Fruit fly (Drosophila melanogaster) whole organism: ENCODE data around the gene CG46310.

Experiments used
- CG8478 ChIP-seq: fragments of >200 bp; optimal IDR thresholded peaks from 2 replicates; lab custom pipeline; 2018; ENCODE audit warnings: inconsistent platforms
- Dll ChIP-seq: fragments of >200 bp; optimal IDR thresholded peaks from 2 replicates; lab custom pipeline; 2017
- EcR ChIP-seq, 2 experiments: fragments of >200 bp; optimal IDR thresholded peaks; 2 replicates each; lab custom pipeline; 2017; ENCODE audit warnings: missing biosample characterization in 2 of 2, missing genetic modification characterization in 2 of 2, missing genetic modification reagents in 2 of 2
- pan ChIP-seq: fragments of >200 bp; optimal IDR thresholded peaks from 2 replicates; lab custom pipeline; 2017
- psq ChIP-seq: fragments of >200 bp; optimal IDR thresholded peaks from 2 replicates; lab custom pipeline; 2017
- usp ChIP-seq: fragments of >200 bp; optimal IDR thresholded peaks from 2 replicates; lab custom pipeline; 2017; ENCODE audit warnings: missing biosample characterization, missing genetic modification characterization, mixed read lengths

CG46310 gene

DNA sequence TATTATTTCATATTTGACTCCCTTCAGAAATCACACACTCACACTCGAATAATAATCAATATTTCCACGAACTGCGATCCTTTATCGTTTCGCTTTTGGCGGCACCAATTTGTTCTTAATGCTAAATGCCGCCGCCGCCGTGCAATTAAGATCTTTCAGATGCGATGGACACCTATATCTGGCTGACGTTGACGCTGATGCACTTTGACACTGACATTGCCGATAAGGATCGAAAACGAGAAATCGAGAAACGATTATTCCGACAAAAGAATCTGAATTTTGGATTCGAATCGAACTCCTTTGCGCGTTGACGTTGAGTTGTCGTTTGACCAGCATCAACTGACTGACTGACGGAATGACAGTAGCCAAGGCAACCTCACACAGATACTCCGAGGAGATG is 19.3 kb downstream of the CG46310 start:
- no peak for TF ChIP-seq psq (lab: Kevin White, UChicago)

DNA sequence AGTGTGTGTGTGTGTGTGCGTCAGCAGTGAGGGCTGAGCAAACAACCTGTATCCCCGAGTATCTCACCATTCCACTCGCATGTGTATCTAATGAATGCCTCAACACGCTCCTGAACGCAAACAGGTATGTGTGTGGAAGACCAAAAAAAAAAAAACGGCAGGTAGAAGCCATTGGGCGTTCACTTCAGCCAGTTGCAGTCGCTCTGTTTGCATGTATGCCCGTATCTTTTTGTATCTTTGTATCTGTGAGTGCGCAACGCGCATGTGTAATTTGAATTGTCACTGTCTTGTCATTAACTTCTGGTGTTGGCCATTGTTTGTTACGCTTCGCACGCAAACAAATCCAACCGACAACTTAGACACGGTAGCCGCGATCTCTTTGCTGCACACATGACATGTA is 19.7 kb downstream of the CG46310 start:
- no peak for TF ChIP-seq usp (GFP tag; lab: Kevin White, UChicago)
- no peak for TF ChIP-seq psq (lab: Kevin White, UChicago)
- TF ChIP-seq EcR (GFP tag; optimal IDR thresholded peaks at IDR 0.05; lab: Kevin White, UChicago), result no peak
- no peak for TF ChIP-seq CG8478 (lab: Kevin White, UChicago)
- TF ChIP-seq Dll, result no peak
- TF ChIP-seq pan, result no peak

dm6 chr3R:23195711-23196110 is 22.0 kb downstream of the CG46310 start:
- TF ChIP-seq psq (lab: Kevin White, UChicago), result no peak

- peak; percentile 25 for TF ChIP-seq Dll
- TF ChIP-seq pan, result no peak
- peak; percentile 41 for TF ChIP-seq CG8478 (lab: Kevin White, UChicago)
- TF ChIP-seq psq (lab: Kevin White, UChicago), result no peak
- TF ChIP-seq usp (GFP tag; lab: Kevin White, UChicago), result no peak
- no peak for TF ChIP-seq EcR (GFP tag; optimal IDR thresholded peaks at IDR 0.05; lab: Kevin White, UChicago)
Measured at dm6 chr3R:23201122-23201521, 27.4 kb downstream of the CG46310 start.

dm6 chr3R:23203934-23204333 is 30.3 kb downstream of the CG46310 start, which contains the start of gene fzo:
Gene fzo (minus strand): TSS chr3R:23204034.
- TF ChIP-seq psq (lab: Kevin White, UChicago) (no peak), usp (GFP tag; lab: Kevin White, UChicago) (no peak), EcR (GFP tag; optimal IDR thresholded peaks at IDR 0.05; lab: Kevin White, UChicago) (no peak), Dll (no peak), CG8478 (lab: Kevin White, UChicago) (no peak), pan (no peak)

DNA sequence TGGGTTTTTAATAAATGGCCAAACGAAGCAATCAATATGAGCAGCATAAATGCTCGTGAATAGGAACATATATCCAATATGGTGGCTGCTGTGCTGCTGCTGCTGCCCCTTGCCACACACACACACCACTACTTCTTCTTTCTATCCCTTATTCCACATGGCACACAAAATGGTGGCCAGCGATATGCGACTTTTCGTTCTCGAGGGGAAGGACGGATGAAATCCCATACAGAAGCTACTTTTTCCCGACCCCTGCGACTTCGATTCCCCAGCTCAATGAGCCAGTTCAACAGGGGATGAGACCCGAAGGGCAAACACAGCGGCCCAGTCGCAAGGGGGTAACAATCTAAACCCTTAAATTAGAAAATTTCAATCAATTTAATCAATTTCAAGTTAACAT is 33.6 kb downstream of the CG46310 start:
- TF ChIP-seq Dll (no peak), EcR (GFP tag; optimal IDR thresholded peaks at IDR 0.05; lab: Kevin White, UChicago) (no peak), pan (no peak), CG8478 (lab: Kevin White, UChicago) (no peak), usp (GFP tag; lab: Kevin White, UChicago) (no peak), psq (lab: Kevin White, UChicago) (no peak)

DNA sequence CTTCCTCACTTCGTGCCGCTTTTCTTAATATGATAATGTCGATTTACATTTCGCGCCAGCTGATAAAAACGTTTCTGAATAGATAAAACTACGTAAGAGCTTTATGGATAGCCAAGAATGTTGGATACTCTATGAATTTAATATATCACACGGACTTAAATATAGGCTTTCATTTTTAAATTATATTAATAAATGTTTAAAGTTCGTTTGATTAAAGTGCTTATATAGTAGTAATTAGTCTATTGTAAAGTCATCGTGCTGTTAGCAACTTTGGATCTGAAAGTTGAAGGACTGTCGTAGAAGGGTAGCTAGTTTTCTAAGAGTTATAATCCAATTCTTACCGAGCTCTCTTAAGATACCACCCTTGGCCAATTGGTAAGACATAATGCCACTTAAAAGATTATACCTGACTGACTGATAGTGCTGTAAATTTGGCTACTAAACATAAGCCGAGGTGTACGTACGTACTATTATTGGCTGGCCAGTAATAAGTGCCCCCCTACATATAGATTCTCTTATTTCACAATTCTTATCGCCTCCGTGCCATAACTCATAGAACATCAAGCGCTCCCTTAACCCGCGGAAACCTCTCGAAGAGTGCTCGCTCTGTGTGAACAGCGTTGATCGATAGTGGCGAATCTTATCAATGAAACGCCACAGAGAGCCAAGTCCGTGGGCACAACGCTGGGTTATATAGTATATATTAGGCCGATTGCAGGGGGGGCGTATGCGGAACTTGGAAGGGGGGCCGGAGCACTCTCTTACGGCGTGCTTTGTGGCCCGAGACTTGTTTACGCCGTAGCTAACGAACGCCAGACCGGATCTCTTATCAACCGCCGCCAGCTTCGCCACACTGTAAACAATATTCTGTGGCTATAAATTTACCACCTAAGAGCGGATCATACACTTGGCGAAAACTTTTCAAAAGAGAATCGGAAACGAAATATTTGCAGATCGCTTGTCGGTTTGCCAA is 36.9 kb downstream of the CG46310 start:
- TF ChIP-seq psq (lab: Kevin White, UChicago), result no peak
- TF ChIP-seq EcR (GFP tag; optimal IDR thresholded peaks at IDR 0.05; lab: Kevin White, UChicago), result no peak
- TF ChIP-seq usp (GFP tag; lab: Kevin White, UChicago), result no peak
- TF ChIP-seq Dll, result no peak
- TF ChIP-seq pan, result no peak
- no peak for TF ChIP-seq CG8478 (lab: Kevin White, UChicago)

DNA sequence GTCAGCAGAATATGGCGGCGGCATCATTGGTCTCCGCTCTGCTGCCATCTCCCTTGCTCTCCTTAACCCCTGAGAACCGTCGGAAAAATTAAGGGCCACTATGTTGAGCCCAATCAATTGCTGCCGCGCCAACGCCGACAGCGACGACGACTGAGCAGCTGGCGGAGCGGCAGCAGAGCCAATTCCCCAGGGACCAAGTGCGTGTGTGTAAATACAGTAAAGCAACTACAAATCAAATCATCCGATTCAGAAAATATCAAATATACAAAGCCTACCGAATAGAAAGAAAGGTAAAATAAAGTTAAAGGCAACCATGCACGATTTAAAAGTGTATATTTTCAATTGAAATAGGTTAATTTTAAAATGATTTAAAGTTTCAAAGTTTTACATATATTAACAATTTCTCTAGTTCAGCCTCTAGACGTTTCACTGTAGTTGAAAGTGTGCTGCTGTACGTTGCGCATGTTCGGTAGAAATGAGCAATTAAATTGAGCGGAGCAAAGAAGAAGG is 38.1 kb downstream of the CG46310 start:
- TF ChIP-seq EcR (GFP tag; optimal IDR thresholded peaks at IDR 0.05; lab: Kevin White, UChicago) (no peak), CG8478 (lab: Kevin White, UChicago) (no peak), usp (GFP tag; lab: Kevin White, UChicago) (no peak), psq (lab: Kevin White, UChicago) (no peak), Dll (no peak), pan (no peak)

dm6 chr3R:23212764-23213163 is 39.1 kb downstream of the CG46310 start:
- TF ChIP-seq psq (lab: Kevin White, UChicago) (no peak), usp (GFP tag; lab: Kevin White, UChicago) (no peak), CG8478 (lab: Kevin White, UChicago) (no peak), pan (no peak), EcR (GFP tag; optimal IDR thresholded peaks at IDR 0.05; lab: Kevin White, UChicago) (no peak), Dll (no peak)

dm6 chr3R:23214603-23215433 is 41.1 kb downstream of the CG46310 start:
- TF ChIP-seq EcR (GFP tag; optimal IDR thresholded peaks at IDR 0.05; lab: Kevin White, UChicago) (no peak), CG8478 (lab: Kevin White, UChicago) (no peak), Dll (no peak)

DNA sequence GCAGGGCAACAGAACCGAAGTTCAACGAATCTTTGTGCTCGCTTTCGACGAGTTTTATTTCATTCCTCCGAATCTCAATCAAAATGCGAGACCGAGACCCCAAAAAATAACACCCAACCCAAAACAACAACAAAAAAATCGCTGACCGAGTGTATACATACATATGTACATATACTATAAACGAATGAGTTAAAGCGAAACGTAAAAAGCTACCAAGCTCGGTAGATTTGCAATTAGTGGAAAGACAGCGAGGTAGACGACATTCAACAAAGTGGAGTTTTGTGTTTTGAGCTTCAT is 41.7 kb downstream of the CG46310 start:
- TF ChIP-seq Dll (no peak), CG8478 (lab: Kevin White, UChicago) (no peak), psq (lab: Kevin White, UChicago) (no peak), usp (GFP tag; lab: Kevin White, UChicago) (no peak), pan (no peak), EcR (GFP tag; optimal IDR thresholded peaks at IDR 0.05; lab: Kevin White, UChicago) (no peak)

DNA sequence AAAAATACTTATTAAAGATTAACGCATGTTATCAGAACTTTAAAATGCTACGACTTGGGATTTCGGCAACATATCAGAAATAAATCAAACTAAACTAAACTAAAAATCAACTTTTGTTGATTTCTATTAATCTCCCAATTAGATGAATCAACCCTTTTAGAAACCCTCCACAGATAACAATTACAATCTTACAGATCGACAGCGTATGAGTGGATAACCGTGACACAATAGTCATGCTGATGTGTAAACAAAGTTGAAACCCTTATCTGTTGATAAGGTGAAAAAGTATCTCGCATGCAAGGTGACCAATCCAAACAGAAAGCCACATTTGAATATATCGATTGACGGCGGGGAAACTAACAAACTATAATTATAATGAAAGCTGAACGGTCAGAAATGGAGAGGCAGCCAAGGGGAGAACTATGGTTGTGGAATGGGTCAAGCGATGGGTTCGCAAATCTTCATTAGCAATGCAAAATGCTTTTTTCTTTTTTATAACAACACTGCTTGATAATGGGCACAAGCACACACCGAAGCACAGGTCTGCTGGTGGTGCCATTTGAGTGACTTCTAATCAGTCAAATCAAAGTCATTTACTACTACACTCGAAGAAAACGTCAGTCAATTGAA is 43.6 kb downstream of the CG46310 start:
- TF ChIP-seq psq (lab: Kevin White, UChicago) (no peak), EcR (GFP tag; optimal IDR thresholded peaks at IDR 0.05; lab: Kevin White, UChicago) (no peak), usp (GFP tag; lab: Kevin White, UChicago) (no peak), Dll (no peak), CG8478 (lab: Kevin White, UChicago) (no peak), pan (no peak)
